Fruit fly (Drosophila melanogaster) whole organism: ENCODE measurements around the gene CG33120.

Experiments used
- CG8478 ChIP-seq: fragments of >200 bp; optimal IDR thresholded peaks from 2 replicates; lab custom pipeline; 2018; ENCODE audit warnings: inconsistent platforms
- Dll ChIP-seq: fragments of >200 bp; optimal IDR thresholded peaks from 2 replicates; lab custom pipeline; 2017
- EcR ChIP-seq, 2 experiments: fragments of >200 bp; optimal IDR thresholded peaks; 2 replicates each; lab custom pipeline; 2017; ENCODE audit warnings: missing biosample characterization in 2 of 2, missing genetic modification characterization in 2 of 2, missing genetic modification reagents in 2 of 2
- pan ChIP-seq: fragments of >200 bp; optimal IDR thresholded peaks from 2 replicates; lab custom pipeline; 2017
- psq ChIP-seq: fragments of >200 bp; optimal IDR thresholded peaks from 2 replicates; lab custom pipeline; 2017
- usp ChIP-seq: fragments of >200 bp; optimal IDR thresholded peaks from 2 replicates; lab custom pipeline; 2017; ENCODE audit warnings: missing biosample characterization, missing genetic modification characterization, mixed read lengths

The CG33120 gene

DNA sequence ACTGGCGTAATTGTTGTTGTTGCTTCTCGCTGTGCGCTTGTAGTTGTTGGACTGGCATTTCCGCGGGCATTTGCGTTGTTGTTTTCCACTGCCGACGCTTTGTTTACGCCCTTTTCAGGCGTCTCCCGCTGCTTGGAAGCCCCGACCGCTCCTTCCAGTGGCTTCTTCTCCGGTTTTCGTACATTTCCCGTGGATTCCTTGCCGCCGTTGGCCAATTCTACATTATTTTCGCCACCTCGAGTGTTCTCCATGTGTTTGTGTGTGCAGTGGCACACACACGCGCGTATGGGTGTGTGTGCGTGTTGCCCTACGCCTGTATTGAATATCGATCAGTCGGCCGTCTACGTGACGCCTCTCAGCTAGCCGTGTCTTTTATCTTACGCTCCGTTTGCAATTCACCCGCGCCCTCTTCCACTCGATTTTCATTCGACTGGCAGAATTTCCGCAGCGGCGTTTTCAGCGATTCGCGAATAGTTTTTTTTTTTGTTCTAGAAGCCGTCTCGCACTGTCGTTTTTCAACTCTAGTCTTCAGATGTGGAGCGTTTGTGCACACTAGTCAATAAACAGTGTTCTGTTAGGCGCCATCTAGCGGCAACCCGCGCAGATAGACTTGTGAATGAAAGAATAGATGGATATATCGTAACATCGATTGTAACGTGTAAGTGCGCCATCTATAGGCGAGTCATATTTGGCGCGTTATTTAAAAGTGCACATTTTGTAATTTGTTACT is 5.1 kb downstream of the CG33120 start, which contains the start of gene CG10600:
CG10600 (minus strand) TSS at position 537 of the 730 bp plus-strand sequence.
- TF ChIP-seq psq (lab: Kevin White, UChicago) (no peak), pan (lab: Kevin White, UChicago) (no peak), usp (no peak), EcR (GFP tag; optimal IDR thresholded peaks at IDR 0.05; lab: Kevin White, UChicago) (no peak), Dll (lab: Kevin White, UChicago) (no peak), CG8478 (no peak)

DNA sequence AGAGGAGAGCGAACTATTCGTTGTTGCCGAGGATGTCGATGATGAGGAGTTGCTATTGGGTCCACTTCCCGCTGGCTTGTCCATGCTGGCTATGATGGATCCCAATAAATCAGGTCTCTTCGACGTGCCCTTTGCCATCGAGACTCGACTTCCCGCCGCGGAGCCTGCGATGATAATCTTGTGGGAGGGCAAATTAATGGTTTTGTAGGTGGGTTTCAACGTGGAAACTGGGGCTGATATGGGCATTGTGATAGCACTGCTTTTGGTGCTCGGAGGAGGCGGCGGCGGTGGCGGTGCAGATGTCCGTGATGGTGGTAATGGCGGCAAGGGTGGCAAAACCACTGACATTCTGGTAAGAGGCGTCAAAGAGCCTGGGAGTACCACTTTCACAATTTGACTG is 9.9 kb downstream of the CG33120 start:
- TF ChIP-seq EcR (GFP tag; optimal IDR thresholded peaks at IDR 0.05; lab: Kevin White, UChicago) (no peak), Dll (lab: Kevin White, UChicago) (no peak), psq (lab: Kevin White, UChicago) (no peak), usp (no peak), CG8478 (no peak), pan (lab: Kevin White, UChicago) (no peak)

DNA sequence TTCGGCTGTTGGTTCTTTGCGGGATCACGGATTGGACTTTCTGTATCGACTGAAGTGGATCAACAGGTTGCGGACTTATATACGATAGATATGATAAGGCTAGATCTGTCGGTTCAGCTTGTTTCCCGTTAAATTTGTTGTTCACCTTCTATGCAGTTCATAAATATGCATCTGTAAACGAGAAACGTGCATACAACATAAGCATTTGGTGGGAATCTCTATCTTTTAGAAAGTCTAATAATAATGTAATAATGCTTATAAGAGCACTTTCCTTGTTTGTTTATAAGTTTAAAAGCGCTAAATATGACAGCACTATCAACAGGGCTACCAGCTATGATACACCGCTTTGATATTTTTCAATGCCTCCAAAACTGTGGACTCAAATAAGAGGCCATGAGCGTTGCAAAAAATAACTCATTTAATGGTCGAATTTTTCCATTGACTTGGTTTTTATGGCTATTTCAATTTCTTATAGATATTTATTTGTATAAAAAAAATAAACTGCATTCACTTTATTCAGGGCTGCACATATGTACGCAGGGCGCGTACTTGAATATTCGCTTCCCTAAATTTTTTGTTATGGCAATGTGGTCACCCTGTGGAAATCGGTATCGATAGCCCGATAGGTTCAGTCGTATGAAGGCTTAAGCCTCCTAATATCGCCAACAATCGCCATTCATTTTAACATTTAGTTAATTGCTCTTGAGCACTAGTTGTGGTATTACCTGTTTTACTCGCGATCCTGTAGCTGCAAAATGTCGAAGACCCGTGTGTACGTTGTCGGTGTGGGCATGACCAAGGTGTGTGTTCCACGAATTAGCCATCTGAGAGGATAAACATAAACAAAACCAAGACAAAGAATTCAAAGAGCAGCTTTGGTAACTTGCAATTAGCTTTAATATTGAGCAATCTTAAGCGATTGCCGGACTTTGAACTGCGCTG is 13.5 kb downstream of the CG33120 start, which contains the start of the genes CG17597 and ScpX:
CG17597 (minus strand) TSS at position 567 of the 942 bp plus-strand sequence.
ScpX (plus strand) TSS at position 643 of the 942 bp plus-strand sequence.
- TF ChIP-seq Dll (lab: Kevin White, UChicago) = no peak
- TF ChIP-seq CG8478 = no peak
- no peak for TF ChIP-seq psq (lab: Kevin White, UChicago)
- TF ChIP-seq EcR (GFP tag; optimal IDR thresholded peaks at IDR 0.05; lab: Kevin White, UChicago) = no peak
- TF ChIP-seq pan (lab: Kevin White, UChicago) = no peak
- no peak for TF ChIP-seq usp

DNA sequence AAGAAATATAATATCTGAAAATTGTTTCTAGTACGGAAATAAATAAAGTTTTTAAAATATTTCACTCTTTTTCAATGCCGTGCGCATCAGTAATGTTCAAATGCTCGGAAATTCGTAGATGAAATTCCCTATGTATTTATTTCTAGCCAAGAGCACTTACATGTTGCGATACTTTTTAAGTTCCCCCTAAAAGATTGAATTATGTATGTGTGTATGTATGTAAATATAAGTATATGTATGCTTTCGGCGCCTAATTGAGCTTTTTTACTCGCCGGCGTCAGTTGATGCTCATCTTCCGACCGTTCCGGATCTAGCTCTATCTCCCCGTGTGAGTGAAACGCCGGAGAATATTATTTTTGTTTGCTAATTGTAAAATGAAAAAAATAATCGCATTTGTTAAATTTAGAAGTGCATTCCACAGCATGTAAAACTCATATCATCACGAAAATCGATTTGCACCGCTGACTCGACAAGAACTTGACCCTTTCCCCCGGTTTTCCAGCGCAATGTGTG is 17.8 kb downstream of the CG33120 start, which contains the start of gene Ugt36E1:
Ugt36E1 (plus strand) TSS at position 275 of the 513 bp plus-strand sequence.
- TF ChIP-seq usp (no peak), pan (lab: Kevin White, UChicago) (peak; percentile 30)

- TF ChIP-seq Dll (lab: Kevin White, UChicago) (no peak), EcR (GFP tag; optimal IDR thresholded peaks at IDR 0.05; lab: Kevin White, UChicago) (peak in 1 of 2 experiments; percentile 21)
Measured at dm6 chr2L:18823243-18823803, 21.1 kb downstream of the CG33120 start, which contains the start of gene Ugt36D1. Ugt36D1 (plus strand) TSS chr2L:18823548.

DNA sequence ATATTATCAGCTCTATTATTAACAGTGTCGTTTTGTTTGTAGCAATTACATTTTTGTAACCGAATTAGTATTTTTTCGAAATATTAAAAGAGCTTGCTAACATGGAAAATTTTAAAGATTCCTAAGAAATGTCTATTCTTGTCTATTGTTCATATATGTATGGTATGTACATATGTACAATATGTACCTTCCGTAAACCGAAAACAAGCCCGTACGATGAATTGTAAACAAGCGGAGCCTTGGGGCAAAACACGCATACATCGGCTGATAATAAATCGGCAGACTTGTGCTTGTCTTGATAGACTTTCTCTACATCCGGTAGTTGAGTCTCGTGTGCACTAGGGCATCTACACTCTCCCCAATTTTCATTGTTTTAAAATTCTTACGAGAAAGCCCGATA is 21.6 kb downstream of the CG33120 start:
- TF ChIP-seq CG8478 (no peak), Dll (lab: Kevin White, UChicago) (no peak), EcR (GFP tag; optimal IDR thresholded peaks at IDR 0.05; lab: Kevin White, UChicago) (no peak), pan (lab: Kevin White, UChicago) (no peak), usp (no peak), psq (lab: Kevin White, UChicago) (no peak)

DNA sequence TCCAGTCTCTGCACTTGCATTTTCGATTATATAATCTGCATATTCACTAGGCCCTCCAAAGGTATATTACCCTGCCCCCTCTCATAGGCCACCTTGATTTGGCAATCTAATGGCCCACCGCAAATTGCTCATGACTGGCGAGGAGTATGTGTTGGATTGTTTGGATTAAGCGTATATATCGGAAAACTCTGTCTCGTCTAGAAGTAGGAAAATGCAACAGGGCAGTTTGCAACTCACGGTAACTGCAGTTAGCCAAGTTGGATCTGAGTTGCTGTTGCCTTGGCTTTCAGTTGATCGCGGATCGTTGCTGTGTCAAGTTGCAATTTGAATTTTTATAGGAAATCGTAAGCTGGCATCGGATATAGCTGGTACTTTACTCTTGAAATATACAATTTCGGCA is 25.3 kb downstream of the CG33120 start, which contains the start of gene Ugt36F1:
Ugt36F1 (plus strand) TSS at position 301 of the 400 bp plus-strand sequence.
- no peak for TF ChIP-seq CG8478
- TF ChIP-seq usp = no peak
- no peak for TF ChIP-seq pan (lab: Kevin White, UChicago)
- TF ChIP-seq EcR (GFP tag; optimal IDR thresholded peaks at IDR 0.05; lab: Kevin White, UChicago) = no peak

- TF ChIP-seq usp (no peak), EcR (GFP tag; optimal IDR thresholded peaks at IDR 0.05; lab: Kevin White, UChicago) (no peak), pan (lab: Kevin White, UChicago) (no peak), CG8478 (no peak), Dll (lab: Kevin White, UChicago) (no peak), psq (lab: Kevin White, UChicago) (no peak)
Measured at dm6 chr2L:18818397-18818796, 26.0 kb downstream of the CG33120 start.

DNA sequence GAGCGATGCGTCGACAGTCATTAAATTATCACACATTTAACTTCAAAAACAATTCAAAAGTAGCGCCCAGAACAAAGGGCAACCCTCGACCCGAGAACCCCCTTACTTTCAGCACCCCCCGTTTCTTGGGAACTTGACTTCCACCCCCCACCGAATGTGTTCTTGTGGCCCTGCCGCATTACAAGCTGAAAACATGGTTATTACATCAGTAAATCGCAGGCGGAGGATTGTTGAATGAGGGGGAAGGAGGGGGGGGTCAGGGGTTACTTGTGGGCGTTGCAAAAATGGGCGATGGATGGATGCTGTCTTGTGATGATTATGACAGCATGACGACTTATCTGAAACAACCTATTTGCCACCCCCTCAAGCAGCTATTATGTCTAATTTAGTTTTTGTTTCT is 29.2 kb downstream of the CG33120 start:
- TF ChIP-seq Dll (lab: Kevin White, UChicago) (no peak), psq (lab: Kevin White, UChicago) (no peak), pan (lab: Kevin White, UChicago) (no peak), CG8478 (no peak), EcR (GFP tag; optimal IDR thresholded peaks at IDR 0.05; lab: Kevin White, UChicago) (no peak), usp (no peak)

- TF ChIP-seq pan (lab: Kevin White, UChicago) (no peak), usp (no peak), CG8478 (no peak), Dll (lab: Kevin White, UChicago) (no peak)
Measured at dm6 chr2L:18812755-18813154, 31.6 kb downstream of the CG33120 start.

- TF ChIP-seq usp (no peak), pan (lab: Kevin White, UChicago) (no peak), EcR (GFP tag; optimal IDR thresholded peaks at IDR 0.05; lab: Kevin White, UChicago) (no peak), Dll (lab: Kevin White, UChicago) (no peak), psq (lab: Kevin White, UChicago) (no peak), CG8478 (no peak)
Measured at dm6 chr2L:18812348-18812747, 32.0 kb downstream of the CG33120 start, which contains the start of the genes CG17325 and CG42305. CG17325 (plus strand) TSS chr2L:18812648. CG42305 (plus strand) TSS chr2L:18812648.
